Fruit fly (Drosophila melanogaster) Kc167 (cell line): ENCODE data around the gene fng.

Experiments
- Myc ChIP-seq: fragments of >200 bp; optimal IDR thresholded peaks from 2 replicates; lab custom pipeline; 2017; ENCODE audit warnings: missing external identifiers
- Sin3A ChIP-seq: fragments of >200 bp; optimal IDR thresholded peaks from 2 replicates; lab custom pipeline; 2018; ENCODE audit warnings: missing external identifiers
- h ChIP-seq: fragments of >200 bp; optimal IDR thresholded peaks from 3 replicates; lab custom pipeline; 2018; ENCODE audit warnings: missing external identifiers
- insv ChIP-seq: fragments of >200 bp; optimal IDR thresholded peaks from 3 replicates; lab custom pipeline; 2018; ENCODE audit warnings: missing external identifiers
- psq ChIP-seq: fragments of >200 bp; optimal IDR thresholded peaks from 2 replicates; lab custom pipeline; 2017; ENCODE audit warnings: missing external identifiers
- ttk ChIP-seq: sonication (Bioruptor generic); optimal IDR thresholded peaks from 2 replicates; lab custom pipeline; 2017; ENCODE audit warnings: missing external identifiers

The fng gene

dm6 chr3L:20929418-20929817, 19.9 kb downstream of the fng start:
- TF ChIP-seq ttk (lab: Kevin White, UChicago), result no peak
- no peak for TF ChIP-seq insv (lab: Kevin White, UChicago)

DNA sequence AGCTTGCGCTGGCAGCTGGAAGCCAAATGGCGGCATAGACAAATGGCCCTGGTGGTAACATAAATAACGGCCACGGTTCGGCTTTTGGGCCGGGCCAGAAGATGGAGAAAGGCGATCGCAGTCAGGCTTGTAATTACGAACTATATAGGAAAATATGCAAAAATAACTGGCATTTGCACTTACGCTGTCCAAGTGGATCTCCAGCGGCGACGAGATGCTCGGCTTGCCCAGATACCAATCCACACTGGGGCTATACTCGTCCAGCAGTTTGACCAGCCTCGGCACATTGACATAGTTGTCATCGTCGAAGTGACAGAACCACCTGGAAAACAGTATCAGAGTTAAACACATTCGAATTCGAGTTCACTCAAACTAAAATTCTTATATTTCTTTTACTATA, 21.8 kb downstream of the fng start, which contains the start of gene CG10589:
Gene CG10589 (plus strand): TSS at position 301 of the 400 bp plus-strand sequence.
- TF ChIP-seq h (lab: Kevin White, UChicago) (no peak), psq (no peak), Sin3A (lab: Kevin White, UChicago) (no peak), ttk (lab: Kevin White, UChicago) (no peak), Myc (no peak), insv (lab: Kevin White, UChicago) (no peak)

DNA sequence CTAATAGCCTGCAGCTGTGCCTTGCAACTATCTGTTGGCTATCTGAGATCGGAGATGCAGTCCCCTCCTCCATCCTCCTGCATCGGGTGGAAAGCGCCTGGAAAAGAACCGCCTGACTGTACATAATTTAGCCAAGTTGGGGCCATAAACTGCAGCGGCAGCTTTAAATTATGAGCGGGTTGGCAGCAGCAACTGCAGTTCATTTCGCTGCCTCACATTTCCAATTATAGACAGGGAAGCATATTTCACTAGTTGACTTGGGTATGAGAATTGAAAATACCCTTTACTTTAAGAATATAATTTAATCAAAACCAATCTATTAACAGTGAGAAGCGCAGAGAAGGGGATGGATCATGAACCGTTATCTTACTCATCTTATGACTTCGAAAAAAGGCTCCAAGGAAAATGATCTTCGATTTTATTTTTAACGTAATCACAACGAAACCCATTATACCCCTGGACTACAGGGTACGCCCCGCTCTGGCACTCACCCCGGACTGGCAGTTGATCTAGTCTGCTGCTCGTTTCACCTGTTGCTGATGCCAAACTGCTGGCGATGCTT, 26.2 kb downstream of the fng start:
- TF ChIP-seq h (lab: Kevin White, UChicago), result no peak
- TF ChIP-seq Sin3A (lab: Kevin White, UChicago), result no peak
- no peak for TF ChIP-seq Myc

DNA sequence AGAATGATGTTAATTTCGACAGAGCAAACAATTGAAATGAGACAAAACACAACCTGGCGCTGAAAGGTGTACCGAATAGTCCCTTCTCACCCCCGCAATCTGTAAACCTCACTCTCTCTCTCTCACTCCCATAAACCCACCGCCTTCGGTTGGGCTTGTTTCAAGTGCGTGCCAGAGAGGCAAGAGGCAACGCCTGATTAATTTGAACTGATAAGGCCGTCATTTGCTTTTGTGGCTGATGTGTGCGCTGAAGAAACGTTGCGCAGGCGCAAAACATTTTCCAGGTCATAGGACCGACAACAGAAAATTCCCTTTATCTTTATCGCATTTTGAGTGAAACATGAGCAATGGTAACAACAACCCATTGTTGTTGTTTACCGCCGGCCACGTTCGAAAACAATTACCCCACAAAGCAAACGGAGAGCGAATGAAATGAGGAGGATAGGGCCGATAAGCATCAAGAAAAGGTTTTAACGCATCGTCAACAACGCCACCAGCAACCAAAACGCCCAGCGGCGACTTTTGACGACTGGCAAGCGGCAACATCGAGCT, 27.0 kb downstream of the fng start:
- no peak for TF ChIP-seq insv (lab: Kevin White, UChicago)
- TF ChIP-seq Sin3A (lab: Kevin White, UChicago), result no peak
- TF ChIP-seq psq, result no peak
- no peak for TF ChIP-seq Myc
- no peak for TF ChIP-seq ttk (lab: Kevin White, UChicago)
- TF ChIP-seq h (lab: Kevin White, UChicago), result no peak

- TF ChIP-seq ttk (lab: Kevin White, UChicago) (no peak), insv (lab: Kevin White, UChicago) (no peak), psq (no peak), Sin3A (lab: Kevin White, UChicago) (no peak), h (lab: Kevin White, UChicago) (no peak), Myc (no peak)
Measured at dm6 chr3L:20921859-20922258, 27.5 kb downstream of the fng start.

dm6 chr3L:20920495-20920894, 28.8 kb downstream of the fng start:
- TF ChIP-seq Sin3A (lab: Kevin White, UChicago), result no peak
- TF ChIP-seq insv (lab: Kevin White, UChicago), result no peak
- TF ChIP-seq h (lab: Kevin White, UChicago), result no peak
- no peak for TF ChIP-seq Myc
- no peak for TF ChIP-seq ttk (lab: Kevin White, UChicago)
- TF ChIP-seq psq, result no peak

dm6 chr3L:20918945-20919344, 30.4 kb downstream of the fng start:
- no peak for TF ChIP-seq insv (lab: Kevin White, UChicago)
- no peak for TF ChIP-seq psq
- TF ChIP-seq Myc, result no peak
- no peak for TF ChIP-seq Sin3A (lab: Kevin White, UChicago)
- TF ChIP-seq ttk (lab: Kevin White, UChicago), result no peak

DNA sequence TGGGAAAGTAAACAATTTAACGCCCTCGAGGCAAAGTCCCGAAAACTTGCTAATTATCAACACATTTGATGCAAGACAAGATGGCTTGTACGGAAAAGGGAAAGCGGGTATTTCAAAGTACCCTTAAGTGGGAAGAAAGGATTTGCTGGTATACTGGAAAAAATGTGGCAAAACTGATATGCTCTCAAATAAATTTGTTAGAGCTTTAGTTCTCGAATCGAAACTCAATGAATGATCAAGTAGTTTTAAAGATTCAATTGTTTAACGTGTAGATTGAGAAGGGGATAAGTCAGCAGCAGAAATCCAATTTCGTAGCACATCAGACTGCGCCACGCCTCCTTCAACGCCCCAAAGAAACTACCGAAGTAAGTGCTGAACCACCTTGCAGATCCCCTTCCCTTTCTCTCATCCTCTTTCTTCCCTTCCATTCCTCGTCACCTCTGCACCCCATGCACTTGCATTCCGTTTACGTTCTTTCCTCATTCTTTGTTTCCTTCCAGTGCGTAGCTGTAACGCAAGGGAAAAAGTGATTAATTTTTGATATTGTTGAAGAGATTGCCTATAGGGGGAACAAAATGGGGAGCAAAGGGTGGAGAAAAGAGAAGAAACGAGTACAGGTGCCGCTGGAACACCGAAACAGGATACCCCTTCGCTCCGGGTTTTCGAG, 32.2 kb downstream of the fng start:
- TF ChIP-seq h (lab: Kevin White, UChicago) (no peak), insv (lab: Kevin White, UChicago) (no peak), Myc (no peak), Sin3A (lab: Kevin White, UChicago) (no peak), ttk (lab: Kevin White, UChicago) (no peak), psq (no peak)

dm6 chr3L:20915111-20915510, 34.2 kb downstream of the fng start:
- TF ChIP-seq Myc (no peak), psq (no peak), Sin3A (lab: Kevin White, UChicago) (no peak), ttk (lab: Kevin White, UChicago) (no peak), h (lab: Kevin White, UChicago) (no peak), insv (lab: Kevin White, UChicago) (no peak)

- TF ChIP-seq insv (lab: Kevin White, UChicago), result no peak
- no peak for TF ChIP-seq h (lab: Kevin White, UChicago)
- no peak for TF ChIP-seq ttk (lab: Kevin White, UChicago)
- TF ChIP-seq Myc, result no peak
- TF ChIP-seq Sin3A (lab: Kevin White, UChicago), result no peak
- no peak for TF ChIP-seq psq
Measured at dm6 chr3L:20914375-20914774, 34.9 kb downstream of the fng start.

DNA sequence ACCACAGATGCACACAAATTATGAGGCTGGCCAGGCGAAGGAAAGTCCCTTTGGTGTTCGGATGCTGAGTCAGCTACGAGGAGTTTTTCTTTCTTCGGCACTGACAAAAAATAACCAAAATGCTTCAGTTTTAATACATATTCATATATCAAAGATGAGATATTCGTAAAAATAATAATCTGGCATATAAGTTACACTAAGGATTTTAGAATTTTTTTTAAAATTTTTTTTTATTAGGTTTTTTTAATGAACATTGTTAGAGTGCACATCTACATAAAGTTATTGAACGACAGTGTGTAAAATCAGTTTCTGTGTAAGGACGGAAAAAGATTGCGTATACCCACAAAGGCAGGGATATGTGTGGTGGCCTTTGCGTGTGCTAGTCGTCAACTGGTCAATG, 42.4 kb downstream of the fng start:
- TF ChIP-seq psq (no peak), ttk (lab: Kevin White, UChicago) (no peak), Sin3A (lab: Kevin White, UChicago) (no peak), insv (lab: Kevin White, UChicago) (no peak), h (lab: Kevin White, UChicago) (no peak), Myc (no peak)

dm6 chr3L:20905495-20905894, 43.8 kb downstream of the fng start, which contains the start of gene CG11458:
Gene CG11458 (plus strand): TSS chr3L:20905795.
- TF ChIP-seq insv (lab: Kevin White, UChicago) (no peak), psq (no peak), h (lab: Kevin White, UChicago) (no peak), ttk (lab: Kevin White, UChicago) (no peak), Sin3A (lab: Kevin White, UChicago) (no peak), Myc (no peak)
